Fruit fly (Drosophila melanogaster) whole organism, embryonic: Measurements from ENCODE around the gene ATPsynO.
A peak's percentile ranks its signal among the peaks of the same experiment; 100 is the strongest.

Experiments
- Antp ChIP-seq: fragments of 200-800 bp; sonication (Bioruptor generic); optimal IDR thresholded peaks from 3 replicates; lab custom pipeline; 2016; ENCODE audit warnings: missing biosample characterization, missing genetic modification characterization
- BEAF-32 ChIP-seq: fragments of 200-800 bp; sonication (Bioruptor generic); optimal IDR thresholded peaks from 3 replicates; lab custom pipeline; 2017; ENCODE audit warnings: missing biosample characterization, missing genetic modification characterization, mild to moderate bottlenecking, moderate library complexity, missing genetic modification reagents
- CG10267 ChIP-seq: fragments of 200-800 bp; sonication (Bioruptor generic); optimal IDR thresholded peaks from 2 replicates; lab custom pipeline; 2018; ENCODE audit warnings: missing biosample characterization, mild to moderate bottlenecking, missing genetic modification characterization, moderate library complexity
- CG1233 ChIP-seq: fragments of 200-800 bp; sonication (Bioruptor generic); optimal IDR thresholded peaks from 4 replicates; lab custom pipeline; 2018; ENCODE audit warnings: missing biosample characterization, mild to moderate bottlenecking, missing genetic modification characterization
- CG13287 ChIP-seq: fragments of 200-800 bp; sonication (Bioruptor generic); IDR thresholded peaks from 2 replicates; pipeline ENCODE4 v1.3.6; 2022; ENCODE audit warnings: missing biosample characterization, missing genetic modification characterization; ENCODE audit not compliant: partially characterized antibody
- CG14965 ChIP-seq: fragments of 200-800 bp; sonication (Bioruptor generic); optimal IDR thresholded peaks from 2 replicates; lab custom pipeline; 2016; ENCODE audit warnings: missing biosample characterization, missing genetic modification characterization, borderline replicate concordance
- CG1529 ChIP-seq: fragments of 200-800 bp; sonication (Bioruptor generic); optimal IDR thresholded peaks from 3 replicates; lab custom pipeline; 2018; ENCODE audit warnings: missing biosample characterization, missing genetic modification characterization
- CG1603 ChIP-seq: fragments of 200-800 bp; sonication (Bioruptor generic); optimal IDR thresholded peaks from 2 replicates; lab custom pipeline; 2019; ENCODE audit warnings: missing biosample characterization, mild to moderate bottlenecking, missing genetic modification characterization, moderate library complexity
- CG2116 ChIP-seq: fragments of 200-800 bp; sonication (Bioruptor generic); optimal IDR thresholded peaks from 3 replicates; lab custom pipeline; 2018; ENCODE audit warnings: missing biosample characterization, mild to moderate bottlenecking, missing genetic modification characterization
- CG32772 ChIP-seq: fragments of 200-800 bp; sonication (Bioruptor generic); IDR thresholded peaks from 2 replicates; pipeline ENCODE4 v1.3.6; 2022; ENCODE audit warnings: missing biosample characterization, missing genetic modification characterization
- CG34224 ChIP-seq: fragments of 200-800 bp; sonication (Bioruptor generic); IDR thresholded peaks from 3 replicates; pipeline ENCODE4 v1.3.6; 2022; ENCODE audit warnings: missing biosample characterization, missing genetic modification characterization; ENCODE audit not compliant: partially characterized antibody
- CG42726 ChIP-seq: fragments of 200-800 bp; sonication (Bioruptor generic); IDR thresholded peaks from 2 replicates; pipeline ENCODE4 v1.3.6; 2022; ENCODE audit warnings: missing biosample characterization, missing genetic modification characterization; ENCODE audit not compliant: partially characterized antibody
- CG4424 ChIP-seq: fragments of 200-800 bp; sonication (Bioruptor generic); optimal IDR thresholded peaks from 3 replicates; lab custom pipeline; 2016; ENCODE audit warnings: missing biosample characterization, missing genetic modification characterization
- CG4820 ChIP-seq: fragments of 200-800 bp; sonication (Bioruptor generic); optimal IDR thresholded peaks from 3 replicates; lab custom pipeline; 2016; ENCODE audit warnings: missing biosample characterization, missing genetic modification characterization
- CG6683 ChIP-seq: fragments of 200-800 bp; sonication (Bioruptor generic); optimal IDR thresholded peaks from 2 replicates; lab custom pipeline; 2017; ENCODE audit warnings: missing biosample characterization, mild to moderate bottlenecking, missing genetic modification characterization, missing genetic modification reagents
- CG6791 ChIP-seq: fragments of 200-800 bp; sonication (Bioruptor generic); IDR thresholded peaks from 3 replicates; pipeline ENCODE4 v1.3.6; 2022; ENCODE audit warnings: missing biosample characterization, missing genetic modification characterization; ENCODE audit not compliant: partially characterized antibody
- CG7963 ChIP-seq: fragments of 200-800 bp; sonication (Bioruptor generic); IDR thresholded peaks from 3 replicates; pipeline ENCODE4 v1.3.6; 2022; ENCODE audit warnings: missing biosample characterization, missing genetic modification characterization; ENCODE audit not compliant: partially characterized antibody
- CG8089 ChIP-seq: fragments of 200-800 bp; sonication (Bioruptor generic); optimal IDR thresholded peaks from 3 replicates; lab custom pipeline; 2016; ENCODE audit warnings: missing biosample characterization, missing genetic modification characterization
- CG8478 ChIP-seq: fragments of >200 bp; optimal IDR thresholded peaks from 2 replicates; lab custom pipeline; 2018
- CG8765 ChIP-seq: fragments of 200-800 bp; sonication (Bioruptor generic); IDR thresholded peaks from 2 replicates; pipeline ENCODE4 v1.3.6; 2022; ENCODE audit warnings: missing biosample characterization, missing genetic modification characterization
- CG9727 ChIP-seq: fragments of 200-800 bp; sonication (Bioruptor generic); optimal IDR thresholded peaks from 3 replicates; lab custom pipeline; 2017; ENCODE audit warnings: missing biosample characterization, mild to moderate bottlenecking, missing genetic modification characterization
- Dek ChIP-seq: fragments of 200-800 bp; sonication (Bioruptor generic); optimal IDR thresholded peaks from 3 replicates; lab custom pipeline; 2019; ENCODE audit warnings: missing biosample characterization, mild to moderate bottlenecking, missing genetic modification characterization, moderate library complexity
- Doc2 ChIP-seq: fragments of 200-800 bp; sonication (Bioruptor generic); IDR thresholded peaks from 2 replicates; pipeline ENCODE4 v1.3.6; 2022; ENCODE audit warnings: missing biosample characterization, missing genetic modification characterization
- E2f1 ChIP-seq: fragments of 200-800 bp; sonication (Bioruptor generic); IDR thresholded peaks from 2 replicates; pipeline ENCODE4 v1.3.6; 2022; ENCODE audit warnings: missing biosample characterization, missing genetic modification characterization
- Neu2 ChIP-seq: fragments of 200-800 bp; sonication (Bioruptor generic); optimal IDR thresholded peaks from 3 replicates; lab custom pipeline; 2016; ENCODE audit warnings: missing biosample characterization, missing genetic modification characterization, borderline replicate concordance
- Ravus ChIP-seq: fragments of 200-800 bp; sonication (Bioruptor generic); IDR thresholded peaks from 2 replicates; pipeline ENCODE4 v1.3.6; 2022; ENCODE audit warnings: missing biosample characterization, missing genetic modification characterization
- Scr ChIP-seq: fragments of 200-800 bp; sonication (Bioruptor generic); IDR thresholded peaks from 2 replicates; pipeline ENCODE4 v1.3.6; 2022; ENCODE audit warnings: missing biosample characterization, missing genetic modification characterization; ENCODE audit not compliant: partially characterized antibody
- YL-1 ChIP-seq: fragments of 200-800 bp; sonication (Bioruptor generic); optimal IDR thresholded peaks from 3 replicates; lab custom pipeline; 2017; ENCODE audit warnings: missing biosample characterization, mild to moderate bottlenecking, missing genetic modification characterization
- ash1 ChIP-seq: fragments of 200-800 bp; sonication (Bioruptor generic); optimal IDR thresholded peaks from 2 replicates; lab custom pipeline; 2018; ENCODE audit warnings: missing biosample characterization, mild to moderate bottlenecking, missing genetic modification characterization
- bbx ChIP-seq: fragments of 200-800 bp; sonication (Bioruptor generic); IDR thresholded peaks from 2 replicates; pipeline ENCODE4 v1.3.6; 2022; ENCODE audit warnings: missing biosample characterization, missing genetic modification characterization; ENCODE audit not compliant: partially characterized antibody
- cas ChIP-seq: fragments of 200-800 bp; sonication (Bioruptor generic); IDR thresholded peaks from 2 replicates; pipeline ENCODE4 v1.3.6; 2022; ENCODE audit warnings: missing biosample characterization, missing genetic modification characterization
- croc ChIP-seq: fragments of 200-800 bp; sonication (Bioruptor generic); conservative IDR thresholded peaks from 3 replicates; pipeline ENCODE4 v1.3.6; 2022; ENCODE audit warnings: missing biosample characterization, missing genetic modification characterization
- da ChIP-seq: fragments of 200-800 bp; sonication (Bioruptor generic); optimal IDR thresholded peaks from 2 replicates; lab custom pipeline; 2016; ENCODE audit warnings: missing biosample characterization, missing genetic modification characterization
- dimm ChIP-seq: fragments of 200-800 bp; sonication (Bioruptor generic); IDR thresholded peaks from 2 replicates; pipeline ENCODE4 v1.3.6; 2022; ENCODE audit warnings: missing biosample characterization, missing genetic modification characterization
- ham ChIP-seq: fragments of 200-800 bp; sonication (Bioruptor generic); IDR thresholded peaks from 2 replicates; pipeline ENCODE4 v1.3.6; 2022; ENCODE audit warnings: missing biosample characterization, missing genetic modification characterization
- kah ChIP-seq: fragments of 200-800 bp; sonication (Bioruptor generic); optimal IDR thresholded peaks from 2 replicates; lab custom pipeline; 2018; ENCODE audit warnings: missing biosample characterization, mild to moderate bottlenecking, missing genetic modification characterization
- maf-S ChIP-seq: fragments of 200-800 bp; sonication (Bioruptor generic); optimal IDR thresholded peaks from 2 replicates; lab custom pipeline; 2016; ENCODE audit warnings: missing biosample characterization, missing genetic modification characterization
- nmo ChIP-seq: fragments of 200-800 bp; sonication (Bioruptor generic); optimal IDR thresholded peaks from 2 replicates; lab custom pipeline; 2018; ENCODE audit warnings: missing biosample characterization, mild to moderate bottlenecking, missing genetic modification characterization, moderate library complexity
- odd ChIP-seq: fragments of 200-800 bp; sonication (Bioruptor generic); optimal IDR thresholded peaks from 2 replicates; lab custom pipeline; 2017; ENCODE audit warnings: missing biosample characterization, mild to moderate bottlenecking, missing genetic modification characterization
- pnt ChIP-seq: fragments of 200-800 bp; sonication (Bioruptor generic); optimal IDR thresholded peaks from 3 replicates; lab custom pipeline; 2016; ENCODE audit warnings: missing biosample characterization, missing genetic modification characterization
- psq ChIP-seq: fragments of 200-800 bp; sonication (Bioruptor generic); optimal IDR thresholded peaks from 2 replicates; lab custom pipeline; 2017; ENCODE audit warnings: missing biosample characterization, missing genetic modification characterization
- pzg ChIP-seq: fragments of 200-800 bp; sonication (Bioruptor generic); optimal IDR thresholded peaks from 3 replicates; lab custom pipeline; 2018; ENCODE audit warnings: missing biosample characterization, mild to moderate bottlenecking, missing genetic modification characterization, moderate library complexity
- row ChIP-seq: fragments of 200-800 bp; sonication (Bioruptor generic); IDR thresholded peaks from 3 replicates; pipeline ENCODE4 v1.3.6; 2022; ENCODE audit warnings: missing biosample characterization, missing genetic modification characterization
- sisA ChIP-seq: fragments of 200-800 bp; sonication (Bioruptor generic); IDR thresholded peaks from 2 replicates; pipeline ENCODE4 v1.3.6; 2022; ENCODE audit warnings: missing biosample characterization, missing genetic modification characterization
- so ChIP-seq: fragments of 200-800 bp; sonication (Bioruptor generic); IDR thresholded peaks from 3 replicates; pipeline ENCODE4 v1.3.6; 2022; ENCODE audit warnings: missing biosample characterization, missing genetic modification characterization
- sug ChIP-seq: fragments of 200-800 bp; optimal IDR thresholded peaks from 2 replicates; lab custom pipeline; 2019; ENCODE audit warnings: missing biosample characterization, mild to moderate bottlenecking, missing genetic modification characterization, moderate library complexity
- tna ChIP-seq: fragments of 200-800 bp; sonication (Bioruptor generic); IDR thresholded peaks from 2 replicates; pipeline ENCODE4 v1.3.6; 2022; ENCODE audit warnings: missing biosample characterization, missing genetic modification characterization; ENCODE audit not compliant: partially characterized antibody
- twi ChIP-seq: fragments of 200-800 bp; optimal IDR thresholded peaks from 2 replicates; lab custom pipeline; 2019; ENCODE audit warnings: missing biosample characterization, mild to moderate bottlenecking, missing genetic modification characterization, moderate library complexity
- tx ChIP-seq: fragments of 200-800 bp; sonication (Bioruptor generic); optimal IDR thresholded peaks from 2 replicates; lab custom pipeline; 2016; ENCODE audit warnings: missing biosample characterization, missing genetic modification characterization

ATPsynO gene

DNA sequence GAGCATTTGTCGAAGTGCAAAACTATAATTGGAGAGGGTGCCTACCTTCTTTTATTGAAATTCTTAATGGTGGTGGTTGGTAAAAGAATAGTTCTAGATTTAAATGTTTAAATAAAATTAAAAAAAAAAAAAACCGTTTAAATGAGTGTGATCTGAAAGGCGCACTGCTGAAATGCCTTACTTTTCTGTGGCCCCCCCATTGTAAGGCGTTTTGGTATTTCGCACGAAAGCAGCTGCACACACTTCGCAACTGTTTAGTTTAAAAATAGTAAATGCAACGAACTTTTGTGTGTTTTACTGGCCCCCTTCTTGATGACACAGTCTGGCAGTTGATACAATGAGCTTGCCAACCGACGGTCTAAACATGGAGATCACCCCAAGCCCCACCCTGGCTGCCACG, 3.0 kb downstream of the ATPsynO start, which contains the start of the genes CG14864 and Zip88E (continued):
- peak; percentile 19; the same call in 1 of the 3 replicates for TF ChIP-seq row
- TF ChIP-seq CG1529 (GFP tag; lab: Kevin White, UChicago): no peak
- 0 out of 2 replicates have a peak, but pooled peaks have one; percentile 23 for TF ChIP-seq CG42726
- 0 out of 2 replicates have a peak, but pooled peaks have one; percentile 17 for TF ChIP-seq Scr (GFP tag; lab: Robert Waterston, UW)
- no peak for TF ChIP-seq ham (GFP tag; lab: Robert Waterston, UW)
- no peak for TF ChIP-seq nmo (GFP tag; lab: Kevin White, UChicago)
- no peak for TF ChIP-seq croc (GFP tag; lab: Robert Waterston, UW)
- no peak for TF ChIP-seq cas (GFP tag; lab: Robert Waterston, UW)
- no peak for TF ChIP-seq da (GFP tag; lab: Kevin White, UChicago)
- peak; percentile 34 for TF ChIP-seq BEAF-32
- no peak for TF ChIP-seq Antp (GFP tag; lab: Kevin White, UChicago)
- no peak for TF ChIP-seq so (GFP tag; lab: Robert Waterston, UW)
- TF ChIP-seq CG6791 (GFP tag; lab: Robert Waterston, UW): no peak
- TF ChIP-seq maf-S: no peak
- TF ChIP-seq E2f1 (GFP tag; lab: Robert Waterston, UW): no peak
- TF ChIP-seq CG1233: no peak
- TF ChIP-seq CG7963 (GFP tag; lab: Robert Waterston, UW): no peak
- no peak for TF ChIP-seq CG8089 (GFP tag; lab: Kevin White, UChicago)
- TF ChIP-seq CG6683: no peak
- TF ChIP-seq CG4424 (GFP tag; lab: Kevin White, UChicago): no peak
- TF ChIP-seq CG1603: peak; percentile 17
- 0 out of 2 replicates have a peak, but pooled peaks have one; percentile 12 for TF ChIP-seq CG32772 (GFP tag; lab: Robert Waterston, UW)
- peak; percentile 44 for TF ChIP-seq YL-1 (GFP tag; lab: Kevin White, UChicago)
- no peak for TF ChIP-seq tna
- peak; percentile 71 for TF ChIP-seq CG2116 (GFP tag; lab: Kevin White, UChicago)
- peak; percentile 69 for TF ChIP-seq pzg
- TF ChIP-seq CG10267 (tag; lab: Kevin White, UChicago): peak; percentile 17
- TF ChIP-seq CG8765 (GFP tag; lab: Robert Waterston, UW): no peak
- peak; percentile 49; the same call in 1 of the 2 replicates for TF ChIP-seq CG13287

dm6 chr3R:15268856-15269255, 3.5 kb downstream of the ATPsynO start:
- 0 out of 3 replicates have a peak, but pooled peaks have one; percentile 27 for TF ChIP-seq CG34224 (GFP tag; lab: Robert Waterston, UW)
- TF ChIP-seq kah (GFP tag; lab: Kevin White, UChicago): peak; percentile 71
- TF ChIP-seq pnt: no peak

- TF ChIP-seq ash1 (peak; percentile 58), psq (peak; percentile 91), odd (GFP tag; lab: Kevin White, UChicago) (peak; percentile 97), bbx (GFP tag; lab: Robert Waterston, UW) (peak; percentile 78), cas (GFP tag; lab: Robert Waterston, UW) (peak; percentile 88), pnt (peak; percentile 83), Doc2 (GFP tag; lab: Robert Waterston, UW) (peak; percentile 81), dimm (GFP tag; lab: Robert Waterston, UW) (peak; percentile 88), Ravus (GFP tag; lab: Robert Waterston, UW) (peak; percentile 89), da (GFP tag; lab: Kevin White, UChicago) (peak; percentile 73), twi (tag; lab: Kevin White, UChicago) (peak; percentile 98), sisA (GFP tag; lab: Robert Waterston, UW) (peak; percentile 96), CG8478 (lab: Kevin White, UChicago) (no peak), tx (GFP tag; lab: Kevin White, UChicago) (peak; percentile 89), CG9727 (peak; percentile 99), CG2116 (GFP tag; lab: Kevin White, UChicago) (peak; percentile 99), CG14965 (GFP tag; lab: Kevin White, UChicago) (no peak), Neu2 (GFP tag; lab: Kevin White, UChicago) (no peak), CG4820 (GFP tag; lab: Kevin White, UChicago) (peak; percentile 96), Dek (peak; percentile 98), sug (tag; lab: Kevin White, UChicago) (peak; percentile 99)
These were observed 9.8 kb downstream of the ATPsynO start, which contains the start of the genes Cp190 and CG4338 for dm6 chr3R:15275158-15275623. Gene Cp190 (minus strand): TSS chr3R:15275241. Gene CG4338 (plus strand): TSS chr3R:15275522.
